Fruit fly (Drosophila melanogaster) whole organism, adult: ENCODE measurements around the gene RIOK2.

Source experiments
- CG11617 ChIP-seq: fragments of 200-800 bp; sonication (Bioruptor generic); optimal IDR thresholded peaks from 2 replicates; lab custom pipeline; 2017; ENCODE audit warnings: mild to moderate bottlenecking, missing biosample characterization, missing genetic modification reagents, missing genetic modification characterization
- CG1620 ChIP-seq: fragments of 200-800 bp; sonication (Bioruptor generic); optimal IDR thresholded peaks from 2 replicates; lab custom pipeline; 2016; ENCODE audit warnings: missing biosample characterization, missing genetic modification characterization
- CG7045 ChIP-seq: fragments of 200-800 bp; sonication (Bioruptor generic); optimal IDR thresholded peaks from 2 replicates; lab custom pipeline; 2017; ENCODE audit warnings: missing biosample characterization, mild to moderate bottlenecking, missing genetic modification characterization
- Clk ChIP-seq: fragments of 200-800 bp; sonication (Bioruptor generic); optimal IDR thresholded peaks from 2 replicates; lab custom pipeline; 2017; ENCODE audit warnings: missing biosample characterization, missing genetic modification characterization
- tj ChIP-seq: fragments of 200-800 bp; sonication (Bioruptor generic); optimal IDR thresholded peaks from 3 replicates; lab custom pipeline; 2017; ENCODE audit warnings: missing biosample characterization, mild to moderate bottlenecking, missing genetic modification characterization, moderate library complexity
- toe ChIP-seq: fragments of 200-800 bp; sonication (Bioruptor generic); optimal IDR thresholded peaks from 2 replicates; lab custom pipeline; 2016; ENCODE audit warnings: missing biosample characterization, missing genetic modification characterization

- TF ChIP-seq Clk (GFP tag; lab: Kevin White, UChicago) (no peak), CG11617 (GFP tag; lab: Kevin White, UChicago) (no peak), toe (no peak), CG1620 (GFP tag; lab: Kevin White, UChicago) (no peak), tj (GFP tag; lab: Kevin White, UChicago) (no peak), CG7045 (GFP tag; lab: Kevin White, UChicago) (no peak)
These were observed 38.3 kb downstream of the RIOK2 start, which contains the start of gene CG31436 for dm6 chr3R:25303857-25304440.
